Worm (Caenorhabditis elegans) whole organism, midembryonic: ENCODE results near the gene C28H8.8.

Source experiments
- klf-2 ChIP-seq: fragments of 200-800 bp; sonication (Bioruptor generic); conservative IDR thresholded peaks from 2 replicates; pipeline ENCODE4 v1.3.6; 2022; ENCODE audit warnings: missing genetic modification reagents, missing genetic modification characterization, missing compliant biosample characterization
- med-1 ChIP-seq: sonication (generic microtip); optimal IDR thresholded peaks from 2 replicates; lab custom pipeline; 2017; ENCODE audit warnings: missing genetic modification characterization, mild to moderate bottlenecking, missing compliant biosample characterization, antibody characterized with exemption, missing genetic modification reagents; ENCODE audit not compliant: insufficient read depth
- ref-1 ChIP-seq: fragments of 200-800 bp; sonication (Bioruptor generic); conservative IDR thresholded peaks from 2 replicates; pipeline ENCODE4 v1.3.6; 2022; ENCODE audit warnings: missing genetic modification reagents, missing genetic modification characterization, missing compliant biosample characterization
- tab-1 ChIP-seq: fragments of 200-800 bp; sonication (Bioruptor generic); IDR thresholded peaks from 2 replicates; pipeline ENCODE4 v1.3.6; 2022; ENCODE audit warnings: missing genetic modification characterization, missing compliant biosample characterization
- ztf-29 ChIP-seq: fragments of 200-800 bp; sonication (Bioruptor generic); IDR thresholded peaks from 2 replicates; pipeline ENCODE4 v1.3.6; 2022; ENCODE audit warnings: missing genetic modification reagents, missing genetic modification characterization, missing compliant biosample characterization

DNA sequence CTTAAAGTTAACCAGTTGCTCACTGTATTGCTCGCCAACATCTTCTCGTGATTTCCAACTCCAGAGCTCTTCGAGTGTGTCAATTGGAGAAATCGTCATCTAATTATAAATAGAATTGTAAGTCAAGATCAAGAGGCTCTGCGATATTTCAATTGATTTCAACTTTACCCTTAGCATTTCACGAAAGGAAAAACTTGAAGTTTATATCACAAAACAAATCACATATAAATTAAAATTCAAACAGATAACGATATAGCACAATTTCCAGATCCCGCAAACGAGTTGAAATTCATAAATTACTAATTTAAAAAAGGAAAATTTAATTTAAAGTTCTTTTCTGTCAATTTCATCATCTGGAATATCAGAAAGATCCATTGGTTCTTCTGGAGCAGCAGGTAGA lies 20.2 kb downstream of the C28H8.8 start, which contains the start of gene eng-1:
- TF ChIP-seq med-1 (GFP tag; lab: Kevin White, UChicago) (no peak), ref-1 (GFP tag; lab: Robert Waterston, UW) (no peak), klf-2 (no peak), tab-1 (GFP tag; lab: Robert Waterston, UW) (no peak), ztf-29 (no peak)
